Fruit fly (Drosophila melanogaster) whole organism, embryonic: Measurements from ENCODE around the gene CG32845.

ENCODE experiments used
- Adf1 ChIP-seq: fragments of 200-800 bp; sonication (Bioruptor generic); IDR thresholded peaks from 2 replicates; pipeline ENCODE4 v1.3.6; 2022; ENCODE audit warnings: missing biosample characterization, missing genetic modification characterization
- Antp ChIP-seq: fragments of 200-800 bp; sonication (Bioruptor generic); optimal IDR thresholded peaks from 3 replicates; lab custom pipeline; 2016; ENCODE audit warnings: missing biosample characterization, missing genetic modification characterization
- CG12219 ChIP-seq: fragments of 200-800 bp; sonication (Bioruptor generic); optimal IDR thresholded peaks from 3 replicates; lab custom pipeline; 2018; ENCODE audit warnings: missing biosample characterization, mild to moderate bottlenecking, missing genetic modification characterization
- CG13624 ChIP-seq: fragments of 200-800 bp; sonication (Bioruptor generic); optimal IDR thresholded peaks from 2 replicates; lab custom pipeline; 2016; ENCODE audit warnings: missing biosample characterization, missing genetic modification characterization
- CG13775 ChIP-seq: fragments of 200-800 bp; sonication (Bioruptor generic); optimal IDR thresholded peaks from 3 replicates; lab custom pipeline; 2017; ENCODE audit warnings: missing biosample characterization, mild to moderate bottlenecking, missing genetic modification characterization
- CG14441 ChIP-seq: fragments of 200-800 bp; sonication (Bioruptor generic); IDR thresholded peaks from 2 replicates; pipeline ENCODE4 v1.3.6; 2022; ENCODE audit warnings: missing biosample characterization, missing genetic modification characterization
- CG15514 ChIP-seq: fragments of 200-800 bp; sonication (Bioruptor generic); optimal IDR thresholded peaks from 3 replicates; lab custom pipeline; 2017; ENCODE audit warnings: missing biosample characterization, missing genetic modification characterization, mild to moderate bottlenecking, moderate library complexity, missing genetic modification reagents
- CG15696 ChIP-seq: fragments of 200-800 bp; sonication (Bioruptor generic); optimal IDR thresholded peaks from 2 replicates; lab custom pipeline; 2019; ENCODE audit warnings: missing biosample characterization, mild to moderate bottlenecking, missing genetic modification characterization, moderate library complexity
- CG17829 ChIP-seq: fragments of 200-800 bp; optimal IDR thresholded peaks from 2 replicates; lab custom pipeline; 2019; ENCODE audit warnings: missing biosample characterization, mild to moderate bottlenecking, missing genetic modification characterization, moderate library complexity
- CG2199 ChIP-seq: fragments of 200-800 bp; sonication (Bioruptor generic); IDR thresholded peaks from 3 replicates; pipeline ENCODE4 v1.3.6; 2022; ENCODE audit warnings: missing biosample characterization, missing genetic modification characterization
- CG32772 ChIP-seq: fragments of 200-800 bp; sonication (Bioruptor generic); IDR thresholded peaks from 2 replicates; pipeline ENCODE4 v1.3.6; 2022; ENCODE audit warnings: missing biosample characterization, missing genetic modification characterization
- CG3407 ChIP-seq: fragments of 200-800 bp; sonication (Bioruptor generic); optimal IDR thresholded peaks from 2 replicates; lab custom pipeline; 2018; ENCODE audit warnings: missing biosample characterization, mild to moderate bottlenecking, missing genetic modification characterization
- CG7786 ChIP-seq: fragments of 200-800 bp; sonication (Bioruptor generic); optimal IDR thresholded peaks from 2 replicates; lab custom pipeline; 2016; ENCODE audit warnings: missing biosample characterization, missing genetic modification characterization
- CG8290 ChIP-seq, 3 experiments: fragments of 200-800 bp; sonication (Bioruptor generic); optimal IDR thresholded peaks; 2 replicates each; lab custom pipeline; 2016 to 2019; ENCODE audit warnings: missing biosample characterization in 3 of 3, missing genetic modification characterization in 3 of 3, mild to moderate bottlenecking in 2 of 3, moderate library complexity in 1 of 3
- CG8944 ChIP-seq: fragments of 200-800 bp; sonication (Bioruptor generic); optimal IDR thresholded peaks from 3 replicates; lab custom pipeline; 2016; ENCODE audit warnings: missing biosample characterization, missing genetic modification characterization
- CG9215 ChIP-seq: fragments of 200-800 bp; sonication (Bioruptor generic); IDR thresholded peaks from 2 replicates; pipeline ENCODE4 v1.3.6; 2022; ENCODE audit warnings: missing biosample characterization, missing genetic modification characterization
- CG9797 ChIP-seq: fragments of 200-800 bp; sonication (Bioruptor generic); optimal IDR thresholded peaks from 3 replicates; lab custom pipeline; 2018; ENCODE audit warnings: missing biosample characterization, mild to moderate bottlenecking, missing genetic modification characterization
- CrebB ChIP-seq: fragments of 200-800 bp; sonication (Bioruptor generic); optimal IDR thresholded peaks from 3 replicates; lab custom pipeline; 2018; ENCODE audit warnings: missing biosample characterization, mild to moderate bottlenecking, missing genetic modification characterization
- Dip3 ChIP-seq: fragments of 200-800 bp; sonication (Bioruptor generic); optimal IDR thresholded peaks from 3 replicates; lab custom pipeline; 2016; ENCODE audit warnings: missing biosample characterization, missing genetic modification characterization
- Drgx ChIP-seq: fragments of 200-800 bp; sonication (Bioruptor generic); IDR thresholded peaks from 2 replicates; pipeline ENCODE4 v1.3.6; 2022; ENCODE audit warnings: missing biosample characterization, missing genetic modification characterization
- Fer1 ChIP-seq: fragments of 200-800 bp; sonication (Bioruptor generic); optimal IDR thresholded peaks from 2 replicates; lab custom pipeline; 2017; ENCODE audit warnings: missing biosample characterization, mild to moderate bottlenecking, missing genetic modification characterization
- Hr78 ChIP-seq, 2 experiments: fragments of 200-800 bp in 1 of 2; fragments of >200 bp in 1 of 2; sonication (Bioruptor generic) in 1 of 2; optimal IDR thresholded peaks; 2 replicates each; lab custom pipeline; 2017 to 2019; ENCODE audit warnings: missing biosample characterization in 2 of 2, missing genetic modification characterization in 2 of 2, mild to moderate bottlenecking in 1 of 2, moderate library complexity in 1 of 2
- Oli ChIP-seq: fragments of 200-800 bp; sonication (Bioruptor generic); optimal IDR thresholded peaks from 2 replicates; lab custom pipeline; 2018; ENCODE audit warnings: missing biosample characterization, mild to moderate bottlenecking, missing genetic modification characterization, moderate library complexity
- Rfx ChIP-seq: fragments of 200-800 bp; sonication (Bioruptor generic); IDR thresholded peaks from 2 replicates; pipeline ENCODE4 v1.3.6; 2022; ENCODE audit warnings: missing biosample characterization, missing genetic modification characterization
- Scr ChIP-seq: fragments of 200-800 bp; sonication (Bioruptor generic); IDR thresholded peaks from 2 replicates; pipeline ENCODE4 v1.3.6; 2022; ENCODE audit warnings: missing biosample characterization, missing genetic modification characterization; ENCODE audit not compliant: partially characterized antibody
- Vsx1 ChIP-seq: fragments of 200-800 bp; sonication (Bioruptor generic); optimal IDR thresholded peaks from 2 replicates; lab custom pipeline; 2017; ENCODE audit warnings: missing biosample characterization, mild to moderate bottlenecking, missing genetic modification characterization, missing genetic modification reagents
- YL-1 ChIP-seq: fragments of 200-800 bp; sonication (Bioruptor generic); optimal IDR thresholded peaks from 3 replicates; lab custom pipeline; 2017; ENCODE audit warnings: missing biosample characterization, mild to moderate bottlenecking, missing genetic modification characterization
- aop ChIP-seq: fragments of 200-800 bp; sonication (Bioruptor generic); IDR thresholded peaks from 2 replicates; pipeline ENCODE4 v1.3.6; 2022; ENCODE audit warnings: missing biosample characterization, missing genetic modification characterization
- bab2 ChIP-seq: fragments of 200-800 bp; sonication (Bioruptor generic); optimal IDR thresholded peaks from 2 replicates; lab custom pipeline; 2016; ENCODE audit warnings: missing biosample characterization, missing genetic modification characterization
- bbx ChIP-seq: fragments of 200-800 bp; sonication (Bioruptor generic); IDR thresholded peaks from 2 replicates; pipeline ENCODE4 v1.3.6; 2022; ENCODE audit warnings: missing biosample characterization, missing genetic modification characterization; ENCODE audit not compliant: partially characterized antibody
- btn ChIP-seq: fragments of 200-800 bp; sonication (Bioruptor generic); optimal IDR thresholded peaks from 2 replicates; lab custom pipeline; 2016; ENCODE audit warnings: missing biosample characterization, missing genetic modification characterization
- dpn ChIP-seq, 2 experiments: fragments of 200-800 bp; sonication (Bioruptor generic); optimal IDR thresholded peaks; 3 replicates each; lab custom pipeline; 2016; ENCODE audit warnings: missing biosample characterization in 2 of 2, missing genetic modification characterization in 2 of 2
- hth ChIP-seq: fragments of >200 bp; optimal IDR thresholded peaks from 2 replicates; lab custom pipeline; 2017; ENCODE audit warnings: inconsistent platforms
- jigr1 ChIP-seq: fragments of 200-800 bp; sonication (Bioruptor generic); IDR thresholded peaks from 3 replicates; pipeline ENCODE4 v1.3.6; 2022; ENCODE audit warnings: missing biosample characterization, missing genetic modification characterization
- lab ChIP-seq: fragments of 200-800 bp; sonication (Bioruptor generic); optimal IDR thresholded peaks from 3 replicates; lab custom pipeline; 2017; ENCODE audit warnings: missing biosample characterization, missing genetic modification characterization, mild to moderate bottlenecking, moderate library complexity, missing genetic modification reagents
- lov ChIP-seq, 2 experiments: fragments of 200-800 bp in 1 of 2; fragments of >200 bp in 1 of 2; sonication (Bioruptor generic) in 1 of 2; IDR thresholded peaks in 1 of 2; optimal IDR thresholded peaks in 1 of 2; 2 replicates in 1 of 2; 3 replicates in 1 of 2; pipeline versions ENCODE4 v1.3.6 to Lab custom; 2017 to 2022; ENCODE audit warnings: missing biosample characterization in 1 of 2, missing genetic modification characterization in 1 of 2
- mld ChIP-seq: fragments of 200-800 bp; sonication (Bioruptor generic); IDR thresholded peaks from 3 replicates; pipeline ENCODE4 v1.3.6; 2022; ENCODE audit warnings: missing biosample characterization, missing genetic modification characterization; ENCODE audit not compliant: partially characterized antibody
- pnt ChIP-seq: fragments of 200-800 bp; sonication (Bioruptor generic); optimal IDR thresholded peaks from 3 replicates; lab custom pipeline; 2016; ENCODE audit warnings: missing biosample characterization, missing genetic modification characterization
- prd ChIP-seq, 3 experiments: fragments of >200 bp in 2 of 3; fragments of 200-800 bp in 1 of 3; sonication (Bioruptor generic) in 1 of 3; optimal IDR thresholded peaks in 2 of 3; IDR thresholded peaks in 1 of 3; 2 replicates in 2 of 3; 3 replicates in 1 of 3; pipeline versions ENCODE4 v1.3.6 to Lab custom; 2017 to 2022; ENCODE audit warnings: missing biosample characterization in 1 of 3, missing genetic modification characterization in 1 of 3
- pros ChIP-seq: fragments of 200-800 bp; sonication (Bioruptor generic); optimal IDR thresholded peaks from 3 replicates; lab custom pipeline; 2019; ENCODE audit warnings: missing biosample characterization, mild to moderate bottlenecking, missing genetic modification characterization, moderate library complexity
- schlank ChIP-seq: fragments of 200-800 bp; sonication (Bioruptor generic); optimal IDR thresholded peaks from 2 replicates; lab custom pipeline; 2018; ENCODE audit warnings: missing biosample characterization, mild to moderate bottlenecking, missing genetic modification characterization
- shn ChIP-seq: fragments of 200-800 bp; sonication (Bioruptor generic); optimal IDR thresholded peaks from 3 replicates; lab custom pipeline; 2016; ENCODE audit warnings: missing biosample characterization, missing genetic modification characterization
- sisA ChIP-seq: fragments of 200-800 bp; sonication (Bioruptor generic); IDR thresholded peaks from 2 replicates; pipeline ENCODE4 v1.3.6; 2022; ENCODE audit warnings: missing biosample characterization, missing genetic modification characterization
- sr ChIP-seq: fragments of 200-800 bp; sonication (Bioruptor generic); IDR thresholded peaks from 3 replicates; pipeline ENCODE4 v1.3.6; 2022; ENCODE audit warnings: missing biosample characterization, missing genetic modification characterization
- tgo ChIP-seq: fragments of 200-800 bp; sonication (Bioruptor generic); IDR thresholded peaks from 3 replicates; pipeline ENCODE4 v1.3.6; 2022; ENCODE audit warnings: missing biosample characterization, missing genetic modification characterization
- wor ChIP-seq: fragments of 200-800 bp; sonication (Bioruptor generic); IDR thresholded peaks from 2 replicates; pipeline ENCODE4 v1.3.6; 2022; ENCODE audit warnings: missing biosample characterization, missing genetic modification characterization
- yki ChIP-seq: fragments of >200 bp; optimal IDR thresholded peaks from 3 replicates; lab custom pipeline; 2018

Gene CG32845

DNA sequence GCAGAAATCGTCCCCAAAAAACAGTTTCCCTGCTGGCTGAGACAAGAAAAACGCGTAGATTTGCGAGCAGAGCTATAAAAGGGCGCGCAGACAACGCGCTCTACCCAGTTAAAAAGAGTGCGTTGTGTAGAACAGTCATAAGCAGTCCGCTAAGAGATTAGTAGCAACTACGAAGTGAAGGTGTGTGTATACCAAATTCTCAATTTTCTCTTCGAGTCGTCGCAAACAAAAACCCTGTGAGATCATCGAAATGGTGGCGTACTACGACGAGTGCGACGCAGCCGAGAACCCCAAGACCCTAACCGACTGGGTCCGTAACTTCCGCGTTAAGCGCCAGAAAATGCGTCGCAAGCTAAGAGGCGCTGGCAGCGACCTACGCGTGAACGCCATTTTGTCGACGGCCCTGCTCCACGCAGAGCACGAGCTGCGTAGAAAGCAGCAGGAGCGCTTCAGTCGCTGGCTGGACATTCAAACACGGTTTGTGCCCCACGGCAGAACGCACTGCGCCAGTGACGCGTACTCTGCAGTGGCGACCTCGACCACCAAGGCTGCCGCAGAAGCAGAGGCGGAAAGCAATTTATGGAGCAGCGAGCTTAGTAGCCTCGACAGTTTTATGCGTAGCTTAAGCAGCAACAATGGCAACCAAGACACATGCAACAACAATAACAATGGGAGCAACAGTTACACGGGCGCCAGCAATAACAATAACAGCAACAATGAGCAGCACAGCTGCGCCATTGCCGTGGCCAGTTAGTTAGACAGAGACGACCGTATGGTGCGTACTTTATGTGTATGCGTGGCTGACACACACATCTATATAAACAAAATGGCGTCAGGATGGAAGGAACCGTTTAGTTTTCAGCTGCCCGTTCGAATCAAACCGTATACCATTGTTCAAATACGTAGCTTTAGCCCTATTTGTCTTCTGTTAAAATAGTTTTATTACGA, 48.9 kb downstream of the CG32845 start (continued):
- no peak for TF ChIP-seq bab2 (GFP tag; lab: Kevin White, UChicago)
- peak; percentile 74; the same call in 1 of the 3 replicates for TF ChIP-seq CG2199
- TF ChIP-seq btn (GFP tag; lab: Kevin White, UChicago), result no peak
- TF ChIP-seq yki (lab: Kevin White, UChicago), result no peak
- no peak for TF ChIP-seq Dip3
- no peak for TF ChIP-seq tgo (GFP tag; lab: Robert Waterston, UW)
- no peak for TF ChIP-seq aop (GFP tag; lab: Robert Waterston, UW)
- TF ChIP-seq Scr (GFP tag; lab: Robert Waterston, UW), result no peak; the same call in 1 of the 2 replicates
- peak; percentile 16 for TF ChIP-seq lab (GFP tag; lab: Kevin White, UChicago)
- no peak for TF ChIP-seq CG32772
- no peak for TF ChIP-seq CG7786 (GFP tag; lab: Kevin White, UChicago)
- TF ChIP-seq hth (lab: Kevin White, UChicago), result no peak
- TF ChIP-seq Hr78 (GFP tag; optimal IDR thresholded peaks at IDR 0.05; lab: Kevin White, UChicago), result no peak
- no peak for TF ChIP-seq CG3407 (GFP tag; lab: Kevin White, UChicago)
- TF ChIP-seq CG13775 (GFP tag; lab: Kevin White, UChicago), result peak; percentile 29
- no peak for TF ChIP-seq Vsx1 (GFP tag; lab: Kevin White, UChicago)
- peak; percentile 38 for TF ChIP-seq Antp
- TF ChIP-seq jigr1, result no peak
- no peak for TF ChIP-seq CG8944 (GFP tag; lab: Kevin White, UChicago)
- 0 out of 3 replicates have a peak, but pooled peaks have one; percentile 21 for TF ChIP-seq sr (GFP tag; lab: Robert Waterston, UW)
- no peak for TF ChIP-seq Fer1 (GFP tag; lab: Kevin White, UChicago)
- TF ChIP-seq wor (GFP tag; lab: Robert Waterston, UW), result no peak
- no peak for TF ChIP-seq CG9797
- TF ChIP-seq pros (GFP tag; lab: Kevin White, UChicago), result peak; percentile 36
- TF ChIP-seq pnt (GFP tag; lab: Kevin White, UChicago), result no peak
- TF ChIP-seq prd (optimal IDR thresholded peaks at IDR 0.05; lab: Kevin White, UChicago), result no peak
- no peak for TF ChIP-seq prd (GFP tag; IDR thresholded peaks at IDR 0.05; lab: Robert Waterston, UW)
- peak; percentile 64 for TF ChIP-seq bbx
- no peak for TF ChIP-seq CG14441 (GFP tag; lab: Robert Waterston, UW)
- no peak for TF ChIP-seq lov (optimal IDR thresholded peaks at IDR 0.05; lab: Kevin White, UChicago)
- TF ChIP-seq lov (GFP tag; IDR thresholded peaks at IDR 0.05; lab: Robert Waterston, UW), result peak; percentile 77; the same call in 1 of the 3 replicates
- peak; percentile 37; the same call in 1 of the 2 replicates for TF ChIP-seq Drgx (GFP tag; lab: Robert Waterston, UW)
- TF ChIP-seq schlank (tag; lab: Kevin White, UChicago), result no peak
- TF ChIP-seq CG17829 (tag; lab: Kevin White, UChicago), result no peak
- TF ChIP-seq YL-1 (GFP tag; lab: Kevin White, UChicago), result peak; percentile 91
- TF ChIP-seq Rfx (GFP tag; lab: Robert Waterston, UW), result peak; percentile 41
- TF ChIP-seq CrebB (tag; lab: Kevin White, UChicago), result peak; percentile 1
- no peak for TF ChIP-seq CG8290 (GFP tag; optimal IDR thresholded peaks at IDR 0.05; lab: Kevin White, UChicago)
- TF ChIP-seq CG8290 (tag; optimal IDR thresholded peaks at IDR 0.05; lab: Kevin White, UChicago), result peak in 1 of 2 experiments; percentile 83
- no peak for TF ChIP-seq CG15696
- no peak for TF ChIP-seq CG9215 (GFP tag; lab: Robert Waterston, UW)
- peak; percentile 18 for TF ChIP-seq CG15514 (GFP tag; lab: Kevin White, UChicago)
- no peak for TF ChIP-seq sisA
- peak; percentile 21 for TF ChIP-seq CG12219 (GFP tag; lab: Kevin White, UChicago)
- TF ChIP-seq CG13624 (GFP tag; lab: Kevin White, UChicago), result peak; percentile 83
- TF ChIP-seq Oli (tag; lab: Kevin White, UChicago), result no peak
- TF ChIP-seq dpn (GFP tag; optimal IDR thresholded peaks at IDR 0.05; lab: Kevin White, UChicago), result no peak
- TF ChIP-seq Adf1, result peak; percentile 73
- no peak for TF ChIP-seq shn (GFP tag; lab: Kevin White, UChicago)
- no peak for TF ChIP-seq mld (GFP tag; lab: Robert Waterston, UW)
